Worm (Caenorhabditis elegans) whole organism, midembryonic: ENCODE measurements around the gene fust-1.

Experiments
- flt-1 ChIP-seq: fragments of 200-800 bp; sonication (Bioruptor generic); IDR thresholded peaks from 2 replicates; pipeline ENCODE4 v1.3.6; 2022; ENCODE audit warnings: missing genetic modification characterization, missing compliant biosample characterization
- klf-2 ChIP-seq: fragments of 200-800 bp; sonication (Bioruptor generic); conservative IDR thresholded peaks from 2 replicates; pipeline ENCODE4 v1.3.6; 2022; ENCODE audit warnings: missing genetic modification reagents, missing genetic modification characterization, missing compliant biosample characterization
- med-1 ChIP-seq: sonication (generic microtip); optimal IDR thresholded peaks from 2 replicates; lab custom pipeline; 2017; ENCODE audit warnings: missing genetic modification characterization, mild to moderate bottlenecking, missing compliant biosample characterization, antibody characterized with exemption, missing genetic modification reagents; ENCODE audit not compliant: insufficient read depth
- ztf-29 ChIP-seq: fragments of 200-800 bp; sonication (Bioruptor generic); IDR thresholded peaks from 2 replicates; pipeline ENCODE4 v1.3.6; 2022; ENCODE audit warnings: missing genetic modification reagents, missing genetic modification characterization, missing compliant biosample characterization

DNA sequence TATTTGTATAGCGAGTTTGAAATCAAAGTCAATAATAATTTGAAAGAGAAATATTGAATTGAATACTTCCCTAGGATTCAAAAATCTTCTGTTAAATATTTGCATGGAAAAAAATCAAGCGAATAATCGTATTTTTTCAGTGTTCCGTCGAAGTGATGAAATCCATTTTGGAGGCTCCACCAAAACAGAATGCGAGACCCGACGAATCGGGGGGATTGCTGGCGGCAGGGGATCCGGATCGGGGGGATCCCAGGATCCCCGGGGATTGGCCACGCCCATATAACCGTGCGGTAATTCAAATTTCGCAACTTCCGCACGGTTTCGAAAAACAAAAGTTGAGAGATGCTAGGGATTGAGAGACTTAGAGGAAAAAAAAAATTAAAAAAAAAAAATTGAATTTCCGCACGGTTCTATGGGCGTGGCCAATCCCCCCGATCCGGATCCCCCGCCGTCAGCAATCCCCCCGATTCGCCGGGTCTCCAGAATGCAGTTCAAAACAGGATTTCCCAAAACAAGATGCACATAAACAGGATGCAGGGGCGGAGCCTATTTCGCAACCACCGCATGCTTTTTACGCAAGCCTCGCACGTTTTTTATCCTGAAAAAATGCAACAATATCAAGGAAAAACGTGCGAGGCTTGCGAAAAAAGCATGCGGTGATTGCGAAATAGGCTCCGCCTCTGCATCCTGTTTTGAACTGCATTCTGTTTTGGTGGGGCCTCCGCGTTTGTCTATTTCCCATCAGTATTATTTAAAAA, 29.5 kb upstream of the fust-1 start, which contains the start of gene F10E7.11:
- TF ChIP-seq med-1 (GFP tag; lab: Kevin White, UChicago) (no peak), flt-1 (GFP tag; lab: Robert Waterston, UW) (no peak), klf-2 (GFP tag; lab: Robert Waterston, UW) (no peak), ztf-29 (GFP tag; lab: Robert Waterston, UW) (no peak)
